Worm (Caenorhabditis elegans): Measurements from ENCODE around the gene npr-35.

npr-35 gene

ce11 chrIV:7727258-7727657 lies 16.4 kb upstream of the npr-35 start:
- 0 out of 2 replicates have a peak, but pooled peaks have one; percentile 21 for TF ChIP-seq Y48G9A.11 (GFP tag; IDR thresholded peaks at IDR 0.05)
- TF ChIP-seq D1046.2 (GFP tag; IDR thresholded peaks at IDR 0.05): no peak
- peak; percentile 95 for TF ChIP-seq set-16 (GFP tag; IDR thresholded peaks at IDR 0.05)
- TF ChIP-seq aha-1 (tag): peak; percentile 87
- 0 out of 2 replicates have a peak, but pooled peaks have one; percentile 22 for TF ChIP-seq saeg-2 (GFP tag; IDR thresholded peaks at IDR 0.05)
- no peak for TF ChIP-seq daf-8 (GFP tag; IDR thresholded peaks at IDR 0.05)

ce11 chrIV:7728402-7728963 lies 15.2 kb upstream of the npr-35 start, which contains the start of gene sucg-1:
sucg-1 (plus strand) TSS chrIV:7728913.
- TF ChIP-seq unc-39 (tag; optimal IDR thresholded peaks at IDR 0.05): no peak
- TF ChIP-seq T20F7.1 (GFP tag; optimal IDR thresholded peaks at IDR 0.05): peak; percentile 82
- TF ChIP-seq daf-16 (GFP tag; optimal IDR thresholded peaks at IDR 0.05): no peak
- no peak for TF ChIP-seq daf-16 (tag; optimal IDR thresholded peaks at IDR 0.05)

DNA sequence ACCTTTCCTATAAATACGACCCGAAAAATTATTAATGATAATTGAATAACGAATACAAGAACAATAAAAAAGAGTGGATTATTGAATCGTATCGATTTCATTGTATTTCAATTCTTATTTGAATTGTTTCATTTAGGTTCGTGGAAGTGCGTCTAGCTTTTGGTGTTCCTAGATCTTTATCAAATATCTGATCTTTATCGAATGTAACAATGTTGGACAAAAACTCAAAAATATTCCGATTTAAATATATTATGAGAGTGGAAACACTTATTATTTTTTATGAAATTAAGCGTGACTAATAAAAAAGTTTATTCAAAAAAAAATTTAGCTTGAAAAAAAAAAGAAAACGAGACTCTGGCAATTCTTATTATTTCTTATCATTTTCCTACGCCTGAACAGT lies 11.7 kb upstream of the npr-35 start, which contains the start of the genes C50F7.9 and C50F7.3:
TSS of gene C50F7.9 (minus strand) at position 101 of the 400 bp plus-strand sequence.
TSS of gene C50F7.3 (plus strand) at position 370 of the 400 bp plus-strand sequence.
- TF ChIP-seq snpc-1.2 (GFP tag; IDR thresholded peaks at IDR 0.05) (no peak), lin-29 (GFP tag; IDR thresholded peaks at IDR 0.05) (no peak), Y105C5A.15 (GFP tag; IDR thresholded peaks at IDR 0.05) (no peak), fkh-10 (GFP tag; optimal IDR thresholded peaks at IDR 0.05) (no peak), Y5F2A.4 (GFP tag; optimal IDR thresholded peaks at IDR 0.05) (no peak), ces-1 (GFP tag; optimal IDR thresholded peaks at IDR 0.05) (no peak)

DNA sequence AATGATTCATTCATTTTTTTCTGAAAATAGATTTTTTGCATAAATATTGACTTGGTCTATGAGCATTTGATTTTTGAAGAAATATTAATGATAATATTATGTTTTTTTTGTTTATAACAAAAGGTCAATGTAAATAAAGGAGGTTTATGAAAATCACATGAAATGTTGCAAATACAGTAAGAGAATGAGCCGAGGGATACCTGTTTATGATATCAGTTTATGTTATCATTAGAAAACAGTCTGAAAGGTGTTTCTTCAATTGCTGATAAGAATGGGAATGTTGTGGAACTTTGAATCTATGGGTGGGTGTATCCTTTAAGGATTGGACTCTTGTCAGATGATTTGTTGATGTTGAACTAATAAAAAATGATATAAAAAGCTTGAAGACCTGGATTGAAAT lies 9.5 kb upstream of the npr-35 start:
- TF ChIP-seq daf-16 (GFP tag; optimal IDR thresholded peaks at IDR 0.05) (no peak), daf-16 (tag; optimal IDR thresholded peaks at IDR 0.05) (peak; percentile 93), aha-1 (tag) (no peak)

ce11 chrIV:7734619-7735018 lies 9.0 kb upstream of the npr-35 start, which contains the start of gene clx-1:
clx-1 (plus strand) TSS chrIV:7734648.
- TF ChIP-seq lir-3 (tag; optimal IDR thresholded peaks at IDR 0.05): no peak
- no peak for TF ChIP-seq D1046.2 (GFP tag; IDR thresholded peaks at IDR 0.05)
- TF ChIP-seq set-16 (GFP tag; IDR thresholded peaks at IDR 0.05): peak; percentile 91
- no peak for TF ChIP-seq pha-4 (GFP tag; IDR thresholded peaks at IDR 0.05)
- TF ChIP-seq pha-4 (tag; optimal IDR thresholded peaks at IDR 0.05): no peak

DNA sequence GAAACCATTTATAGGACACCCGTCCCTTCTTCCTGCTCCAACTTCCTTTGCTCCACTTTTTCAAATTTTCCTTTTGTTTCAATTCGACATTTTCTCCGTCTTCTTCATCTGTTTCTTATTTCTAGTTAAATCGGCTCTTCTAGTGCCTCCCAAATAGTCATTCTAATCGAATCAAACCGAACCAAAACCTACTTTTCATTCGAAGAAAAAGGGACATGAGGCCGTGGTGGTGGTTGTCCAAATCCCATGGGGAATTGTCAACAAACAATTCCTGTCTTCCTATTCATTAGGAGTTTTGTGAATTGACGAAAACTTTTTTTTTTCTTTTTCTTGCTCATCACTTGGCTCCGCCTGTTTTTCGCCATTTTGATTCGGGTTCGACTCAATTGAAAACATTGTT lies 7.0 kb upstream of the npr-35 start:
- TF ChIP-seq unc-39 (tag; optimal IDR thresholded peaks at IDR 0.05) (no peak), zfp-3 (GFP tag; conservative IDR thresholded peaks at IDR 0.05) (no peak), daf-8 (GFP tag; IDR thresholded peaks at IDR 0.05) (no peak), nhr-237 (tag; optimal IDR thresholded peaks at IDR 0.05) (no peak), lin-15B (tag; optimal IDR thresholded peaks at IDR 0.05) (no peak), pqm-1 (tag; optimal IDR thresholded peaks at IDR 0.05) (no peak), mdt-29 (GFP tag; IDR thresholded peaks at IDR 0.05) (no peak), F26F4.8 (GFP tag; conservative IDR thresholded peaks at IDR 0.05) (no peak), egl-43 (GFP tag; IDR thresholded peaks at IDR 0.05) (no peak), Y75B8A.6 (GFP tag; IDR thresholded peaks at IDR 0.05) (no peak), lsy-2 (tag; optimal IDR thresholded peaks at IDR 0.05) (no peak), snpc-1.2 (GFP tag; IDR thresholded peaks at IDR 0.05) (no peak)

- no peak for TF ChIP-seq hif-1 (tag; optimal IDR thresholded peaks at IDR 0.05)
- TF ChIP-seq ceh-28 (tag; optimal IDR thresholded peaks at IDR 0.05): no peak
- no peak for TF ChIP-seq fkh-10 (GFP tag; optimal IDR thresholded peaks at IDR 0.05)
- no peak for TF ChIP-seq lin-13 (GFP tag; optimal IDR thresholded peaks at IDR 0.05)
- no peak for TF ChIP-seq set-16 (GFP tag; IDR thresholded peaks at IDR 0.05)
- peak in 1 of 2 experiments; percentile 26 for TF ChIP-seq unc-62 (GFP tag; optimal IDR thresholded peaks at IDR 0.05 in 1 of 2)
- TF ChIP-seq unc-62 (tag; optimal IDR thresholded peaks at IDR 0.05): no peak
- no peak for TF ChIP-seq nhr-237 (tag; optimal IDR thresholded peaks at IDR 0.05)
- TF ChIP-seq hlh-11 (tag; optimal IDR thresholded peaks at IDR 0.05): no peak
- no peak for TF ChIP-seq jun-1 (tag; optimal IDR thresholded peaks at IDR 0.05)
- TF ChIP-seq nhr-77 (tag; optimal IDR thresholded peaks at IDR 0.05): no peak
- no peak for TF ChIP-seq mes-2 (tag; optimal IDR thresholded peaks at IDR 0.05; ENCODE audit: poor library complexity, severe bottlenecking)
- no peak for TF ChIP-seq fos-1 (tag; optimal IDR thresholded peaks at IDR 0.05)
- no peak for TF ChIP-seq duxl-1 (tag; optimal IDR thresholded peaks at IDR 0.05; ENCODE audit: poor library complexity)
- TF ChIP-seq madf-5 (GFP tag; IDR thresholded peaks at IDR 0.05): no peak
These were observed 4.2 kb downstream of the npr-35 start, which contains the start of gene klo-1 for ce11 chrIV:7747838-7748237. klo-1 (minus strand) TSS chrIV:7748225.

All from whole organism, L4 larva.